Worm (Caenorhabditis elegans) whole organism, midembryonic: ENCODE results near the gene Y46E12A.3.

Source experiments
- T22C8.4 ChIP-seq: fragments of 200-800 bp; sonication (Bioruptor generic); IDR thresholded peaks from 2 replicates; pipeline ENCODE4 v1.3.6; 2022; ENCODE audit warnings: missing genetic modification characterization, missing compliant biosample characterization
- cog-1 ChIP-seq: sonication (generic microtip); optimal IDR thresholded peaks from 2 replicates; lab custom pipeline; 2016; ENCODE audit warnings: missing genetic modification characterization, missing compliant biosample characterization
- flt-1 ChIP-seq: fragments of 200-800 bp; sonication (Bioruptor generic); IDR thresholded peaks from 2 replicates; pipeline ENCODE4 v1.3.6; 2022; ENCODE audit warnings: missing genetic modification characterization, missing compliant biosample characterization
- klf-2 ChIP-seq: fragments of 200-800 bp; sonication (Bioruptor generic); conservative IDR thresholded peaks from 2 replicates; pipeline ENCODE4 v1.3.6; 2022; ENCODE audit warnings: missing genetic modification reagents, missing genetic modification characterization, missing compliant biosample characterization
- med-1 ChIP-seq: sonication (generic microtip); optimal IDR thresholded peaks from 2 replicates; lab custom pipeline; 2017; ENCODE audit warnings: missing genetic modification characterization, mild to moderate bottlenecking, missing compliant biosample characterization, antibody characterized with exemption, missing genetic modification reagents; ENCODE audit not compliant: insufficient read depth
- ref-1 ChIP-seq: fragments of 200-800 bp; sonication (Bioruptor generic); conservative IDR thresholded peaks from 2 replicates; pipeline ENCODE4 v1.3.6; 2022; ENCODE audit warnings: missing genetic modification reagents, missing genetic modification characterization, missing compliant biosample characterization
- ztf-23 ChIP-seq: fragments of 200-800 bp; sonication (Bioruptor generic); IDR thresholded peaks from 2 replicates; pipeline ENCODE4 v1.3.6; 2022; ENCODE audit warnings: missing genetic modification reagents, missing genetic modification characterization, missing compliant biosample characterization
- ztf-29 ChIP-seq: fragments of 200-800 bp; sonication (Bioruptor generic); IDR thresholded peaks from 2 replicates; pipeline ENCODE4 v1.3.6; 2022; ENCODE audit warnings: missing genetic modification reagents, missing genetic modification characterization, missing compliant biosample characterization

- TF ChIP-seq flt-1 (GFP tag; lab: Robert Waterston, UW): no peak
- no peak for TF ChIP-seq ztf-29 (GFP tag; lab: Robert Waterston, UW)
- TF ChIP-seq klf-2 (GFP tag; lab: Robert Waterston, UW): no peak
- no peak for TF ChIP-seq cog-1 (tag; lab: Kevin White, UChicago)
- no peak for TF ChIP-seq ref-1 (GFP tag; lab: Robert Waterston, UW)
- no peak for TF ChIP-seq med-1 (GFP tag; lab: Kevin White, UChicago)
- TF ChIP-seq T22C8.4 (GFP tag; lab: Robert Waterston, UW): no peak
- no peak for TF ChIP-seq ztf-23 (GFP tag; lab: Robert Waterston, UW)
These were observed 49.4 kb downstream of the Y46E12A.3 start for ce11 chrIII:1705331-1705730.
